Fruit fly (Drosophila melanogaster) whole organism, larva: Measurements from ENCODE around the gene Orco.

Experiments used
- noc ChIP-seq: fragments of 200-800 bp; sonication (Bioruptor generic); optimal IDR thresholded peaks from 3 replicates; lab custom pipeline; 2019; ENCODE audit warnings: missing biosample characterization, mild to moderate bottlenecking, missing genetic modification characterization, moderate library complexity

Orco gene

dm6 chr3R:5412306-5412705 is at the start of gene Orco:
Orco (minus strand) TSS chr3R:5412406.
- no peak for TF ChIP-seq noc (tag; lab: Kevin White, UChicago)

- TF ChIP-seq noc (tag; lab: Kevin White, UChicago), result no peak
These were observed 46.4 kb upstream of the Orco start for dm6 chr3R:5458627-5459026.

dm6 chr3R:5454334-5454733 is 42.1 kb upstream of the Orco start:
- TF ChIP-seq noc (tag; lab: Kevin White, UChicago), result no peak

- TF ChIP-seq noc (tag; lab: Kevin White, UChicago), result no peak
These were observed 26.5 kb upstream of the Orco start for dm6 chr3R:5438750-5439149.

dm6 chr3R:5429786-5430185 is 17.6 kb upstream of the Orco start:
- no peak for TF ChIP-seq noc (tag; lab: Kevin White, UChicago)

dm6 chr3R:5427157-5427556 is 15.0 kb upstream of the Orco start, which contains the start of gene CG12147:
CG12147 (minus strand) TSS chr3R:5427257.
- TF ChIP-seq noc (tag; lab: Kevin White, UChicago), result no peak

- no peak for TF ChIP-seq noc (tag; lab: Kevin White, UChicago)
These were observed 9.9 kb upstream of the Orco start for dm6 chr3R:5422123-5422522.

- TF ChIP-seq noc (tag; lab: Kevin White, UChicago), result no peak
These were observed 8.2 kb upstream of the Orco start for dm6 chr3R:5420454-5420853.

- no peak for TF ChIP-seq noc (tag; lab: Kevin White, UChicago)
These were observed 2.0 kb upstream of the Orco start, which contains the start of gene CG14669 for dm6 chr3R:5414147-5414748. CG14669 (plus strand) TSS chr3R:5414527.

dm6 chr3R:5412987-5413386 is 781 bp upstream of the Orco start:
- no peak for TF ChIP-seq noc (tag; lab: Kevin White, UChicago)

dm6 chr3R:5403963-5404362 is 8.2 kb downstream of the Orco start, which contains the start of gene CG2663:
CG2663 (minus strand) TSS chr3R:5404135.
- TF ChIP-seq noc (tag; lab: Kevin White, UChicago), result no peak

dm6 chr3R:5399096-5399495 is 13.1 kb downstream of the Orco start, which contains the start of gene Or83a:
Or83a (minus strand) TSS chr3R:5399196.
- no peak for TF ChIP-seq noc (tag; lab: Kevin White, UChicago)

dm6 chr3R:5395210-5395609 is 17.0 kb downstream of the Orco start:
- TF ChIP-seq noc (tag; lab: Kevin White, UChicago), result no peak

- no peak for TF ChIP-seq noc (tag; lab: Kevin White, UChicago)
These were observed 18.3 kb downstream of the Orco start, which contains the start of gene CG1172 for dm6 chr3R:5393742-5394391. CG1172 (plus strand) TSS chr3R:5393922.

dm6 chr3R:5392621-5393020 is 19.6 kb downstream of the Orco start, which contains the start of gene kkv:
kkv (minus strand) TSS chr3R:5392866.
- TF ChIP-seq noc (tag; lab: Kevin White, UChicago), result no peak

- TF ChIP-seq noc (tag; lab: Kevin White, UChicago), result no peak
These were observed 20.2 kb downstream of the Orco start for dm6 chr3R:5392033-5392432.
